Fruit fly (Drosophila melanogaster) whole organism, embryonic: ENCODE results near the gene CG31793.

Experiments
- CG10431 ChIP-seq: fragments of 200-800 bp; sonication (Bioruptor generic); optimal IDR thresholded peaks from 3 replicates; lab custom pipeline; 2018; ENCODE audit warnings: missing biosample characterization, mild to moderate bottlenecking, missing genetic modification characterization
- CG11504 ChIP-seq: fragments of 200-800 bp; sonication (Bioruptor generic); optimal IDR thresholded peaks from 3 replicates; lab custom pipeline; 2019; ENCODE audit warnings: missing biosample characterization, mild to moderate bottlenecking, missing genetic modification characterization, moderate library complexity
- CG11695 ChIP-seq: fragments of 200-800 bp; sonication (Bioruptor generic); IDR thresholded peaks from 3 replicates; pipeline ENCODE4 v1.3.6; 2022; ENCODE audit warnings: missing biosample characterization, missing genetic modification characterization
- CG34376 ChIP-seq: fragments of 200-800 bp; sonication (Bioruptor generic); optimal IDR thresholded peaks from 2 replicates; lab custom pipeline; 2018; ENCODE audit warnings: missing biosample characterization, mild to moderate bottlenecking, missing genetic modification characterization
- CG6854 ChIP-seq: fragments of 200-800 bp; sonication (Bioruptor generic); optimal IDR thresholded peaks from 3 replicates; lab custom pipeline; 2017; ENCODE audit warnings: missing biosample characterization, mild to moderate bottlenecking, missing genetic modification characterization
- CG9817 ChIP-seq: fragments of 200-800 bp; sonication (Bioruptor generic); optimal IDR thresholded peaks from 2 replicates; lab custom pipeline; 2018; ENCODE audit warnings: missing biosample characterization, mild to moderate bottlenecking, missing genetic modification characterization, moderate library complexity
- Jarid2 ChIP-seq: fragments of 200-800 bp; sonication (Bioruptor generic); optimal IDR thresholded peaks from 3 replicates; lab custom pipeline; 2017; ENCODE audit warnings: mild to moderate bottlenecking, missing biosample characterization, missing genetic modification reagents, missing genetic modification characterization
- NC2α ChIP-seq: fragments of 200-800 bp; sonication (Bioruptor generic); optimal IDR thresholded peaks from 2 replicates; lab custom pipeline; 2016; ENCODE audit warnings: missing biosample characterization, missing genetic modification characterization
- aop ChIP-seq: fragments of 200-800 bp; sonication (Bioruptor generic); IDR thresholded peaks from 2 replicates; pipeline ENCODE4 v1.3.6; 2022; ENCODE audit warnings: missing biosample characterization, missing genetic modification characterization
- ash1 ChIP-seq: fragments of 200-800 bp; sonication (Bioruptor generic); optimal IDR thresholded peaks from 2 replicates; lab custom pipeline; 2018; ENCODE audit warnings: missing biosample characterization, mild to moderate bottlenecking, missing genetic modification characterization
- chn ChIP-seq: fragments of 200-800 bp; sonication (Bioruptor generic); optimal IDR thresholded peaks from 2 replicates; lab custom pipeline; 2016; ENCODE audit warnings: missing biosample characterization, missing genetic modification characterization
- gem ChIP-seq: fragments of 200-800 bp; sonication (Bioruptor generic); optimal IDR thresholded peaks from 2 replicates; lab custom pipeline; 2019; ENCODE audit warnings: missing biosample characterization, mild to moderate bottlenecking, missing genetic modification characterization, moderate library complexity
- nerfin-1 ChIP-seq: fragments of 200-800 bp; sonication (Bioruptor generic); optimal IDR thresholded peaks from 3 replicates; lab custom pipeline; 2019; ENCODE audit warnings: missing biosample characterization, mild to moderate bottlenecking, missing genetic modification characterization, moderate library complexity
- unc-4 ChIP-seq: fragments of 200-800 bp; sonication (Bioruptor generic); IDR thresholded peaks from 2 replicates; pipeline ENCODE4 v1.3.6; 2022; ENCODE audit warnings: missing biosample characterization, missing genetic modification characterization; ENCODE audit not compliant: partially characterized antibody

DNA sequence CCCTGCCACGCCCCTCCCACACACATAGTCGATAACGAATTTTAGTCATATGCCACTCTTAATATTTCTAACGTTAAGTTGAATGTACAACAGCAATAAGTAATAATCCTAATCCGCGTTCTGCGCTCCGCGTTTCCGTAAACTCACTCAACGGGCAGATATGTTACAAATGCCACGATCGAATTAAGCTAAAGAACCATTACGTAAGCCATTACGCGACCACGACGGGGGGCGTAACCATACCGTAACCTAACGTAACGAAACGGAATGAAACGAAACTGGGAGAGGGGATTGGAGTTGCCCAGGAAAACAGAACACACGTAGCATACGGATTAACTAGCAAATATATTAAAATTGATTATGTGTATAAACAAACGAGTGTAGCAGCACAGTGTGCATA lies 54.6 kb downstream of the CG31793 start:
- TF ChIP-seq CG34376: no peak
- TF ChIP-seq aop (GFP tag; lab: Robert Waterston, UW): no peak
- TF ChIP-seq Jarid2: no peak
- no peak for TF ChIP-seq NC2α (GFP tag; lab: Kevin White, UChicago)
- TF ChIP-seq chn (GFP tag; lab: Kevin White, UChicago): no peak
- no peak for TF ChIP-seq nerfin-1 (tag; lab: Kevin White, UChicago)
- TF ChIP-seq gem (tag; lab: Kevin White, UChicago): no peak
- no peak for TF ChIP-seq CG6854 (GFP tag; lab: Kevin White, UChicago)
- no peak for TF ChIP-seq CG10431 (GFP tag; lab: Kevin White, UChicago)
- TF ChIP-seq CG11695 (GFP tag; lab: Robert Waterston, UW): no peak
- TF ChIP-seq unc-4 (GFP tag; lab: Robert Waterston, UW): no peak
- TF ChIP-seq ash1 (GFP tag; lab: Kevin White, UChicago): no peak
- no peak for TF ChIP-seq CG9817
- TF ChIP-seq CG11504: no peak
